Worm (Caenorhabditis elegans) whole organism, late embryonic: ENCODE measurements around the gene C26B9.3.

Experiments used
- C08G9.2 ChIP-seq: sonication (generic microtip); optimal IDR thresholded peaks from 2 replicates; lab custom pipeline; 2016; ENCODE audit warnings: mild to moderate bottlenecking, missing genetic modification characterization, moderate library complexity, missing compliant biosample characterization
- C38D4.7 ChIP-seq: fragments of 200-800 bp; sonication (Bioruptor generic); optimal IDR thresholded peaks from 2 replicates; lab custom pipeline; 2018; ENCODE audit warnings: mild to moderate bottlenecking, missing genetic modification characterization, moderate library complexity, missing compliant biosample characterization
- K02D7.2 ChIP-seq: sonication (generic microtip); optimal IDR thresholded peaks from 2 replicates; lab custom pipeline; 2017; ENCODE audit warnings: mild to moderate bottlenecking, missing genetic modification characterization, missing compliant biosample characterization
- K09A11.1 ChIP-seq: sonication (generic microtip); optimal IDR thresholded peaks from 2 replicates; lab custom pipeline; 2017; ENCODE audit warnings: antibody characterized with exemption, mild to moderate bottlenecking, missing genetic modification characterization, missing compliant biosample characterization; ENCODE audit not compliant: insufficient read depth
- T23F11.4 ChIP-seq: fragments of 200-800 bp; sonication (Bioruptor generic); optimal IDR thresholded peaks from 2 replicates; lab custom pipeline; 2018; ENCODE audit warnings: mild to moderate bottlenecking, missing genetic modification characterization, missing compliant biosample characterization
- Y22D7AL.16 ChIP-seq: sonication (generic microtip); optimal IDR thresholded peaks from 2 replicates; lab custom pipeline; 2016; ENCODE audit warnings: missing genetic modification characterization, missing compliant biosample characterization
- ahr-1 ChIP-seq: sonication (generic microtip); optimal IDR thresholded peaks from 2 replicates; lab custom pipeline; 2016; ENCODE audit warnings: missing genetic modification characterization, missing compliant biosample characterization
- ama-1 ChIP-seq: fragments of 150-350 bp; optimal IDR thresholded peaks from 2 replicates; lab custom pipeline; 2014
- ceh-14 ChIP-seq: sonication (generic microtip); optimal IDR thresholded peaks from 2 replicates; lab custom pipeline; 2016; ENCODE audit warnings: missing genotype, missing genetic modification characterization, missing compliant biosample characterization
- ceh-18 ChIP-seq: sonication (generic microtip); optimal IDR thresholded peaks from 2 replicates; lab custom pipeline; 2016; ENCODE audit warnings: missing genetic modification characterization, missing compliant biosample characterization
- ceh-19 ChIP-seq: fragments of 200-800 bp; sonication (Bioruptor generic); optimal IDR thresholded peaks from 2 replicates; lab custom pipeline; 2018; ENCODE audit warnings: mild to moderate bottlenecking, missing genetic modification characterization, missing compliant biosample characterization
- ceh-22 ChIP-seq: sonication (generic microtip); optimal IDR thresholded peaks from 2 replicates; lab custom pipeline; 2017; ENCODE audit warnings: missing biosample characterization, missing genetic modification characterization
- ceh-24 ChIP-seq: sonication (generic microtip); optimal IDR thresholded peaks from 2 replicates; lab custom pipeline; 2016; ENCODE audit warnings: mild to moderate bottlenecking, missing genetic modification characterization, missing compliant biosample characterization
- ceh-30 ChIP-seq: fragments of 150-350 bp; optimal IDR thresholded peaks from 2 replicates; lab custom pipeline; 2014; ENCODE audit warnings: missing biosample characterization, missing genetic modification characterization
- ceh-45 ChIP-seq: fragments of 200-800 bp; sonication (Bioruptor generic); IDR thresholded peaks from 2 replicates; pipeline ENCODE4 v1.3.6; 2022; ENCODE audit warnings: missing genetic modification reagents, missing genetic modification characterization, missing compliant biosample characterization
- ceh-6 ChIP-seq: fragments of 200-800 bp; sonication (Bioruptor generic); optimal IDR thresholded peaks from 2 replicates; lab custom pipeline; 2018; ENCODE audit warnings: mild to moderate bottlenecking, missing genetic modification characterization, missing compliant biosample characterization
- dmd-4 ChIP-seq: sonication (generic microtip); optimal IDR thresholded peaks from 2 replicates; lab custom pipeline; 2016; ENCODE audit warnings: borderline replicate concordance, missing genetic modification characterization, missing compliant biosample characterization
- elt-2 ChIP-seq: sonication (generic microtip); optimal IDR thresholded peaks from 2 replicates; lab custom pipeline; 2016; ENCODE audit warnings: missing genetic modification reagents, missing genetic modification characterization, missing compliant biosample characterization
- ets-4 ChIP-seq: sonication (generic microtip); optimal IDR thresholded peaks from 2 replicates; lab custom pipeline; 2016; ENCODE audit warnings: missing genetic modification characterization, missing compliant biosample characterization
- eyg-1 ChIP-seq: sonication (generic microtip); optimal IDR thresholded peaks from 2 replicates; lab custom pipeline; 2016; ENCODE audit warnings: missing genotype, missing genetic modification characterization, missing compliant biosample characterization
- fkh-10 ChIP-seq: fragments of 150-350 bp; optimal IDR thresholded peaks from 2 replicates; lab custom pipeline; 2014; ENCODE audit warnings: missing biosample characterization, missing genetic modification reagents, missing genetic modification characterization
- fkh-6 ChIP-seq: sonication (generic microtip); optimal IDR thresholded peaks from 2 replicates; lab custom pipeline; 2016; ENCODE audit warnings: missing genetic modification characterization, missing compliant biosample characterization
- gmeb-2 ChIP-seq: sonication (generic microtip); optimal IDR thresholded peaks from 2 replicates; lab custom pipeline; 2016; ENCODE audit warnings: missing genetic modification characterization, inconsistent platforms, missing compliant biosample characterization
- hlh-15 ChIP-seq: sonication (generic microtip); optimal IDR thresholded peaks from 2 replicates; lab custom pipeline; 2016; ENCODE audit warnings: missing genetic modification characterization, missing compliant biosample characterization
- hlh-8 ChIP-seq: sonication (generic microtip); optimal IDR thresholded peaks from 2 replicates; lab custom pipeline; 2016; ENCODE audit warnings: missing genotype, missing genetic modification characterization, missing compliant biosample characterization
- madf-2 ChIP-seq: sonication (generic microtip); optimal IDR thresholded peaks from 2 replicates; lab custom pipeline; 2017; ENCODE audit warnings: missing genetic modification characterization, missing compliant biosample characterization
- nfya-1 ChIP-seq: sonication (generic microtip); optimal IDR thresholded peaks from 2 replicates; lab custom pipeline; 2017; ENCODE audit warnings: missing genetic modification characterization, mild to moderate bottlenecking, missing compliant biosample characterization, antibody characterized with exemption, moderate library complexity
- odd-2 ChIP-seq: sonication (generic microtip); optimal IDR thresholded peaks from 2 replicates; lab custom pipeline; 2017; ENCODE audit warnings: antibody characterized with exemption, mild to moderate bottlenecking, missing genetic modification characterization, missing compliant biosample characterization
- pag-3 ChIP-seq: sonication (generic microtip); optimal IDR thresholded peaks from 2 replicates; lab custom pipeline; 2016; ENCODE audit warnings: missing compliant biosample characterization, missing genetic modification characterization, borderline replicate concordance
- pat-9 ChIP-seq: fragments of 200-800 bp; sonication (Bioruptor generic); optimal IDR thresholded peaks from 2 replicates; lab custom pipeline; 2018; ENCODE audit warnings: mild to moderate bottlenecking, missing genetic modification characterization, moderate library complexity, missing compliant biosample characterization
- pha-4 ChIP-seq: fragments of 150-350 bp; optimal IDR thresholded peaks from 2 replicates; lab custom pipeline; 2018; ENCODE audit warnings: missing biosample characterization, missing genetic modification reagents, missing genetic modification characterization
- pqm-1 ChIP-seq: sonication (generic microtip); optimal IDR thresholded peaks from 2 replicates; lab custom pipeline; 2016; ENCODE audit warnings: missing genetic modification characterization, missing compliant biosample characterization
- ref-2 ChIP-seq: sonication (generic microtip); optimal IDR thresholded peaks from 2 replicates; lab custom pipeline; 2016; ENCODE audit warnings: missing genetic modification characterization, missing compliant biosample characterization
- sox-2 ChIP-seq: fragments of 200-800 bp; sonication (Bioruptor generic); IDR thresholded peaks from 2 replicates; pipeline ENCODE4 v1.3.6; 2022; ENCODE audit warnings: missing genetic modification reagents, missing genetic modification characterization, missing compliant biosample characterization
- syd-9 ChIP-seq: sonication (generic microtip); optimal IDR thresholded peaks from 2 replicates; lab custom pipeline; 2016; ENCODE audit warnings: mild to moderate bottlenecking, missing genetic modification characterization, moderate library complexity, missing compliant biosample characterization
- tbx-2 ChIP-seq: sonication (generic microtip); optimal IDR thresholded peaks from 2 replicates; lab custom pipeline; 2016; ENCODE audit warnings: missing genetic modification characterization, missing compliant biosample characterization
- tbx-7 ChIP-seq: sonication (generic microtip); optimal IDR thresholded peaks from 2 replicates; lab custom pipeline; 2016; ENCODE audit warnings: missing genotype, missing genetic modification characterization, missing compliant biosample characterization
- ttx-3 ChIP-seq: sonication (generic microtip); optimal IDR thresholded peaks from 2 replicates; lab custom pipeline; 2016; ENCODE audit warnings: missing genetic modification reagents, missing genetic modification characterization, missing compliant biosample characterization
- unc-42 ChIP-seq: sonication (generic microtip); optimal IDR thresholded peaks from 2 replicates; lab custom pipeline; 2016; ENCODE audit warnings: missing genotype, missing genetic modification characterization, missing compliant biosample characterization
- unc-55 ChIP-seq: sonication (generic microtip); optimal IDR thresholded peaks from 2 replicates; lab custom pipeline; 2017; ENCODE audit warnings: missing biosample characterization, missing genetic modification reagents, missing genetic modification characterization
- unc-86 ChIP-seq: sonication (generic microtip); optimal IDR thresholded peaks from 2 replicates; lab custom pipeline; 2016; ENCODE audit warnings: missing genetic modification characterization, missing compliant biosample characterization
- ztf-16 ChIP-seq: sonication (generic microtip); optimal IDR thresholded peaks from 2 replicates; lab custom pipeline; 2017; ENCODE audit warnings: missing genetic modification characterization, missing compliant biosample characterization

Gene C26B9.3

ce11 chrX:5323287-5323686 is 14.8 kb upstream of the C26B9.3 start, which contains the start of gene sto-2:
Gene sto-2, minus strand, starts transcription at chrX:5323387.
- TF ChIP-seq ref-2 (tag; lab: Kevin White, UChicago) (no peak), sox-2 (no peak), nfya-1 (tag; lab: Kevin White, UChicago) (no peak), hlh-8 (tag; lab: Kevin White, UChicago) (no peak), unc-86 (no peak), ama-1 (lab: Kevin White, UChicago) (no peak)

- TF ChIP-seq ceh-24 (tag; lab: Kevin White, UChicago), result no peak
- no peak for TF ChIP-seq ceh-6 (GFP tag; lab: Kevin White, UChicago)
- TF ChIP-seq C38D4.7 (GFP tag; lab: Kevin White, UChicago), result no peak
- no peak for TF ChIP-seq K09A11.1 (tag; lab: Kevin White, UChicago)
- no peak for TF ChIP-seq Y22D7AL.16 (tag; lab: Kevin White, UChicago)
- no peak for TF ChIP-seq fkh-10 (GFP tag; lab: Kevin White, UChicago)
- TF ChIP-seq T23F11.4 (GFP tag; lab: Kevin White, UChicago), result no peak
- TF ChIP-seq nfya-1 (tag; lab: Kevin White, UChicago), result no peak
- TF ChIP-seq, all 69 proteins: peak for 0
These were observed 8.9 kb upstream of the C26B9.3 start, which contains the start of gene C26B9.5 for ce11 chrX:5329236-5329635. Gene C26B9.5, plus strand, starts transcription at chrX:5329479.

ce11 chrX:5330765-5331164 is 7.3 kb upstream of the C26B9.3 start:
- no peak for TF ChIP-seq pqm-1
- no peak for TF ChIP-seq pat-9 (tag; lab: Kevin White, UChicago)
- no peak for TF ChIP-seq hlh-8 (tag; lab: Kevin White, UChicago)
- no peak for TF ChIP-seq tbx-2 (tag; lab: Kevin White, UChicago)
- TF ChIP-seq C08G9.2 (tag; lab: Kevin White, UChicago), result no peak
- TF ChIP-seq ceh-14 (tag; lab: Kevin White, UChicago), result no peak
- TF ChIP-seq dmd-4, result no peak

ce11 chrX:5335368-5335767 is 2.7 kb upstream of the C26B9.3 start, which contains the start of gene C26B9.6:
Gene C26B9.6, minus strand, starts transcription at chrX:5335468.
- TF ChIP-seq ahr-1 (no peak), pat-9 (tag; lab: Kevin White, UChicago) (no peak), ceh-22 (tag; lab: Kevin White, UChicago) (no peak)

- no peak for TF ChIP-seq fkh-6
- TF ChIP-seq madf-2 (tag; lab: Kevin White, UChicago), result peak; percentile 40
- TF ChIP-seq pha-4, result no peak
- TF ChIP-seq ceh-14 (tag; lab: Kevin White, UChicago), result no peak
- no peak for TF ChIP-seq ceh-45 (GFP tag; lab: Robert Waterston, UW)
- TF ChIP-seq dmd-4, result peak; percentile 56
- no peak for TF ChIP-seq ceh-19
- TF ChIP-seq C08G9.2 (tag; lab: Kevin White, UChicago), result peak; percentile 12
- no peak for TF ChIP-seq ceh-22 (tag; lab: Kevin White, UChicago)
- TF ChIP-seq ahr-1, result no peak
- peak; percentile 1 for TF ChIP-seq hlh-8 (tag; lab: Kevin White, UChicago)
- no peak for TF ChIP-seq T23F11.4 (GFP tag; lab: Kevin White, UChicago)
- TF ChIP-seq ztf-16, result no peak
- no peak for TF ChIP-seq hlh-15 (tag; lab: Kevin White, UChicago)
- TF ChIP-seq pat-9 (tag; lab: Kevin White, UChicago), result peak; percentile 32
- no peak for TF ChIP-seq tbx-7 (tag; lab: Kevin White, UChicago)
- peak; percentile 77 for TF ChIP-seq tbx-2 (tag; lab: Kevin White, UChicago)
- TF ChIP-seq K02D7.2 (tag; lab: Kevin White, UChicago), result no peak
- peak; percentile 74 for TF ChIP-seq nfya-1 (tag; lab: Kevin White, UChicago)
- TF ChIP-seq odd-2 (tag; lab: Kevin White, UChicago), result no peak
- TF ChIP-seq unc-55 (GFP tag; lab: Kevin White, UChicago), result peak; percentile 60
- peak; percentile 38 for TF ChIP-seq ceh-18 (tag; lab: Kevin White, UChicago)
- peak; percentile 71 for TF ChIP-seq elt-2 (tag; lab: Kevin White, UChicago)
- no peak for TF ChIP-seq syd-9 (tag; lab: Kevin White, UChicago)
- no peak for TF ChIP-seq eyg-1 (tag; lab: Kevin White, UChicago)
- TF ChIP-seq ets-4 (tag; lab: Kevin White, UChicago), result peak; percentile 36
- no peak for TF ChIP-seq ttx-3 (tag; lab: Kevin White, UChicago)
- TF ChIP-seq ceh-24 (tag; lab: Kevin White, UChicago), result no peak
- no peak for TF ChIP-seq unc-42 (tag; lab: Kevin White, UChicago)
- TF ChIP-seq pag-3 (tag; lab: Kevin White, UChicago), result no peak
- TF ChIP-seq C38D4.7 (GFP tag; lab: Kevin White, UChicago), result no peak
- TF ChIP-seq pqm-1, result no peak
- TF ChIP-seq ceh-30 (tag; lab: Kevin White, UChicago), result peak; percentile 69
- no peak for TF ChIP-seq gmeb-2
These were observed 1.6 kb upstream of the C26B9.3 start for ce11 chrX:5336498-5336897.
